Worm (Caenorhabditis elegans): ENCODE data around the gene lron-1.
"Not testable (repeated sequence)": the region's sequence is repeated elsewhere in the genome, so short reads cannot be mapped to it uniquely, and the experiment has no call there.

lron-1 gene

ce11 chrX:14525325-14526305 is 46.9 kb upstream of the lron-1 start (continued):
- peak; percentile 98 for TF ChIP-seq lin-11 (tag; optimal IDR thresholded peaks at IDR 0.05)
- peak; percentile 79 for TF ChIP-seq mbf-1 (tag; optimal IDR thresholded peaks at IDR 0.05)
- TF ChIP-seq elt-3 (tag; optimal IDR thresholded peaks at IDR 0.05): peak; percentile 91
- peak; percentile 98 for TF ChIP-seq Y55F3AM.14 (GFP tag; optimal IDR thresholded peaks at IDR 0.05)
- TF ChIP-seq nhr-237 (tag; optimal IDR thresholded peaks at IDR 0.05): peak; percentile 98
- peak; percentile 99 for TF ChIP-seq ztf-4 (tag; optimal IDR thresholded peaks at IDR 0.05)
- peak; percentile 99 for TF ChIP-seq F13H6.1 (tag; optimal IDR thresholded peaks at IDR 0.05)

ce11 chrX:14527559-14527958 is 45.0 kb upstream of the lron-1 start, which contains the start of gene nspc-18:
nspc-18 (minus strand) TSS chrX:14527659.
- TF ChIP-seq lin-11 (tag; optimal IDR thresholded peaks at IDR 0.05): no peak
- TF ChIP-seq aly-2 (tag; optimal IDR thresholded peaks at IDR 0.05): no peak
- no peak for TF ChIP-seq sma-9 (GFP tag; optimal IDR thresholded peaks at IDR 0.05)
- no peak for TF ChIP-seq sma-9 (tag; optimal IDR thresholded peaks at IDR 0.05)
- TF ChIP-seq mdl-1 (tag; optimal IDR thresholded peaks at IDR 0.05): no peak
- TF ChIP-seq nhr-6 (tag; optimal IDR thresholded peaks at IDR 0.05): no peak
- no peak for TF ChIP-seq snpc-4 (tag; optimal IDR thresholded peaks at IDR 0.05)
- no peak for TF ChIP-seq alr-1 (tag; optimal IDR thresholded peaks at IDR 0.05)

ce11 chrX:14528399-14528798 is 44.1 kb upstream of the lron-1 start, which contains the start of gene nspc-19:
nspc-19 (plus strand) TSS chrX:14528699.
- TF ChIP-seq nhr-77 (tag; optimal IDR thresholded peaks at IDR 0.05); elt-3 (tag; optimal IDR thresholded peaks at IDR 0.05); unc-55 (GFP tag; optimal IDR thresholded peaks at IDR 0.05): not testable (repeated sequence)

ce11 chrX:14530107-14530506 is 42.4 kb upstream of the lron-1 start, which contains the start of gene nspc-20:
nspc-20 (minus strand) TSS chrX:14530207.
- TF ChIP-seq mab-5 (tag; optimal IDR thresholded peaks at IDR 0.05): no peak

- no peak for TF ChIP-seq lin-13 (GFP tag; optimal IDR thresholded peaks at IDR 0.05)
- no peak for TF ChIP-seq nhr-10 (tag; optimal IDR thresholded peaks at IDR 0.05)
- no peak for TF ChIP-seq ama-1 (optimal IDR thresholded peaks at IDR 0.05)
- no peak for TF ChIP-seq unc-62 (GFP tag; optimal IDR thresholded peaks at IDR 0.05)
- no peak for TF ChIP-seq nhr-23 (tag; optimal IDR thresholded peaks at IDR 0.05)
- no peak for TF ChIP-seq sma-3 (GFP tag; optimal IDR thresholded peaks at IDR 0.05)
- no peak for TF ChIP-seq sma-9 (GFP tag; optimal IDR thresholded peaks at IDR 0.05)
- no peak for TF ChIP-seq sma-9 (tag; optimal IDR thresholded peaks at IDR 0.05)
- TF ChIP-seq fos-1 (tag; optimal IDR thresholded peaks at IDR 0.05): no peak
- no peak for TF ChIP-seq Y55F3AM.14 (GFP tag; optimal IDR thresholded peaks at IDR 0.05)
- no peak for TF ChIP-seq dmd-4 (tag; optimal IDR thresholded peaks at IDR 0.05)
- TF ChIP-seq unc-39 (tag; optimal IDR thresholded peaks at IDR 0.05): no peak
- TF ChIP-seq lin-11 (tag; optimal IDR thresholded peaks at IDR 0.05): no peak
- TF ChIP-seq zag-1 (tag; optimal IDR thresholded peaks at IDR 0.05): no peak
Observed at ce11 chrX:14534117-14534516, 38.4 kb upstream of the lron-1 start, which contains the start of gene T24C2.5. T24C2.5 (plus strand) TSS chrX:14534417.

- TF ChIP-seq sma-9 (GFP tag; optimal IDR thresholded peaks at IDR 0.05) (peak; percentile 29), sma-9 (tag; optimal IDR thresholded peaks at IDR 0.05) (no peak), lsy-2 (tag; optimal IDR thresholded peaks at IDR 0.05) (no peak)
Observed at ce11 chrX:14534596-14534995, 37.9 kb upstream of the lron-1 start.

ce11 chrX:14535913-14536312 is 36.6 kb upstream of the lron-1 start:
- TF ChIP-seq aly-2 (tag; optimal IDR thresholded peaks at IDR 0.05) (no peak), ztf-4 (tag; optimal IDR thresholded peaks at IDR 0.05) (no peak), sma-3 (GFP tag; optimal IDR thresholded peaks at IDR 0.05) (no peak), lsy-2 (tag; optimal IDR thresholded peaks at IDR 0.05) (no peak), nhr-12 (tag; optimal IDR thresholded peaks at IDR 0.05) (no peak), ceh-82 (tag; optimal IDR thresholded peaks at IDR 0.05) (no peak), nhr-21 (tag; optimal IDR thresholded peaks at IDR 0.05) (no peak), ZK546.5 (tag; optimal IDR thresholded peaks at IDR 0.05) (no peak), crh-2 (tag; optimal IDR thresholded peaks at IDR 0.05) (no peak), lin-11 (tag; optimal IDR thresholded peaks at IDR 0.05) (no peak), nhr-23 (tag; optimal IDR thresholded peaks at IDR 0.05) (no peak), elt-3 (tag; optimal IDR thresholded peaks at IDR 0.05) (no peak), unc-55 (GFP tag; optimal IDR thresholded peaks at IDR 0.05) (no peak), F13H6.1 (tag; optimal IDR thresholded peaks at IDR 0.05) (no peak), alr-1 (tag; optimal IDR thresholded peaks at IDR 0.05) (no peak), fos-1 (tag; optimal IDR thresholded peaks at IDR 0.05) (no peak), lin-13 (GFP tag; optimal IDR thresholded peaks at IDR 0.05) (no peak), ztf-1 (GFP tag; conservative IDR thresholded peaks at IDR 0.05) (no peak)

Measured in whole organism, L2 larva.